Worm (Caenorhabditis elegans): ENCODE data around the gene nas-10.

ce11 chrX:11003701-11004100 lies 40.4 kb upstream of the nas-10 start:
- no peak for TF ChIP-seq tab-1 (GFP tag; IDR thresholded peaks at IDR 0.05)
- no peak for TF ChIP-seq ztf-29 (GFP tag; IDR thresholded peaks at IDR 0.05)
- TF ChIP-seq flt-1 (GFP tag; IDR thresholded peaks at IDR 0.05): no peak
- TF ChIP-seq klf-2 (GFP tag; conservative IDR thresholded peaks at IDR 0.05): no peak
- no peak for TF ChIP-seq T22C8.4 (GFP tag; IDR thresholded peaks at IDR 0.05)
- TF ChIP-seq med-1 (GFP tag; optimal IDR thresholded peaks at IDR 0.05; ENCODE audit: insufficient read depth): no peak
- no peak for TF ChIP-seq ref-1 (GFP tag; conservative IDR thresholded peaks at IDR 0.05)

Measured in whole organism, midembryonic.